Fruit fly (Drosophila melanogaster) whole organism, adult: ENCODE measurements around the gene Adgf-D.
A peak's percentile ranks its signal among the peaks of the same experiment; 100 is the strongest.

ENCODE experiments used
- CG1620 ChIP-seq: fragments of 200-800 bp; sonication (Bioruptor generic); optimal IDR thresholded peaks from 2 replicates; lab custom pipeline; 2016; ENCODE audit warnings: missing biosample characterization, missing genetic modification characterization
- CG7045 ChIP-seq: fragments of 200-800 bp; sonication (Bioruptor generic); optimal IDR thresholded peaks from 2 replicates; lab custom pipeline; 2017; ENCODE audit warnings: missing biosample characterization, mild to moderate bottlenecking, missing genetic modification characterization
- kay ChIP-seq: fragments of 200-800 bp; sonication (Bioruptor generic); peaks from one replicate; lab custom pipeline; 2016; ENCODE audit warnings: missing biosample characterization, missing genetic modification characterization, borderline replicate concordance
- pad ChIP-seq: fragments of 200-800 bp; sonication (Bioruptor generic); optimal IDR thresholded peaks from 3 replicates; lab custom pipeline; 2017; ENCODE audit warnings: missing biosample characterization, missing genetic modification characterization, mild to moderate bottlenecking, moderate library complexity, missing genetic modification reagents

DNA sequence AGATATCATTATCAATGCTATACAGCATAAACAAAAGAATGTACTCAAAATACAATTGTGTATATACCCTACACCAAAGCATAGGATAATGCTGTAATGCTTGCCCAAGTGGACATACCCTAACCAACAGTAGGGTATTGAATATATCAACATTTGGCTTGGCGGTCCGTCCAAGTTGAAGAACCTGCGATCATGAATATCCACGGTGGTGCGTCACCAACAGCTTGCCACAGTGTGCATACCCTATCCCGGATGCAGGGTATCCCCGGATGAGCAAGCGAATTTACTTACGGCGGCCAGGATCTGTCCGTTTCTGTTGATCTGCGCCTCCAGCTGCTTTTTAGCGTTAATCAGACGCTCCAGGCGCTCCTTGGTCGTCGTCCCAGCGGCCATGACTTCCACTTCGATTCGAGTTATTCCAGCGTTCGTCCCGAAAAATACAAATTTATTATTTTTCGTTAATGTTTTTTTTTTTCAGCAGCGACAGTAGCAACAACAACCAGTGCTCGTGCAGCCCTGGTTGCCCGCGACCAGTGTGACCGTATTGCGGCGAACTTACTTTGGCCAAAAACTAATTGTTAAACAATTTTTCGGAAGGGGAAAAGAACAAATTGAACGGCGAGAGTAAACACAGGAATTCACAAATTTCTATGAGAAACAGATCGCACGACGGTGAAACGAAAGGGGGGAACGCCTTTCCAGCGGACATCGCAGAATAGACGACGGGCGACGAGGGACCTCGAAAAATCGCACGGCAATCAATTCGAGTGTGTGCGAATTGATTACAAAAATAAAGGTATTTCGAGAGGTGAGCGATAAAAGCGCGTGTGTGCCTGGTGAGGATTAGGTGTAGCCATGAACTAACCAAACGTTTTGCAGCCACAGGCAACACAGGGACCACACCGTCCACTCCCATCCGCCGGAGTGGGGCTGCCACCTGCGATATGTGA is 28.8 kb downstream of the Adgf-D start, which contains the start of the genes Lkb1 and CG9588:
- peak; percentile 21 for TF ChIP-seq CG7045 (GFP tag; lab: Kevin White, UChicago)
- no peak for TF ChIP-seq kay (GFP tag; lab: Kevin White, UChicago)
- TF ChIP-seq pad (GFP tag; lab: Kevin White, UChicago): peak; percentile 95
- no peak for TF ChIP-seq CG1620 (GFP tag; lab: Kevin White, UChicago)
